Fruit fly (Drosophila melanogaster) whole organism, adult: ENCODE data around the gene eIF2Bbeta.

ENCODE experiments used
- CG14711 ChIP-seq: fragments of 200-800 bp; sonication (Bioruptor generic); optimal IDR thresholded peaks from 2 replicates; lab custom pipeline; 2018; ENCODE audit warnings: missing biosample characterization, mild to moderate bottlenecking, missing genetic modification characterization, moderate library complexity
- CG33017 ChIP-seq: fragments of 200-800 bp; sonication (Bioruptor generic); optimal IDR thresholded peaks from 2 replicates; lab custom pipeline; 2018; ENCODE audit warnings: missing biosample characterization, mild to moderate bottlenecking, missing genetic modification characterization, moderate library complexity
- CG5204 ChIP-seq: fragments of 200-800 bp; sonication (Bioruptor generic); optimal IDR thresholded peaks from 2 replicates; lab custom pipeline; 2016; ENCODE audit warnings: missing biosample characterization, missing genetic modification characterization
- CG7045 ChIP-seq: fragments of 200-800 bp; sonication (Bioruptor generic); optimal IDR thresholded peaks from 2 replicates; lab custom pipeline; 2017; ENCODE audit warnings: missing biosample characterization, mild to moderate bottlenecking, missing genetic modification characterization
- CG7101 ChIP-seq: fragments of 200-800 bp; sonication (Bioruptor generic); optimal IDR thresholded peaks from 2 replicates; lab custom pipeline; 2018; ENCODE audit warnings: missing biosample characterization, mild to moderate bottlenecking, missing genetic modification characterization, moderate library complexity
- Clk ChIP-seq: fragments of 200-800 bp; sonication (Bioruptor generic); optimal IDR thresholded peaks from 2 replicates; lab custom pipeline; 2017; ENCODE audit warnings: missing biosample characterization, missing genetic modification characterization
- Mnt ChIP-seq: fragments of 200-800 bp; sonication (Bioruptor generic); optimal IDR thresholded peaks from 2 replicates; lab custom pipeline; 2016; ENCODE audit warnings: missing biosample characterization, mild to moderate bottlenecking, missing genetic modification characterization
- kay ChIP-seq: fragments of 200-800 bp; sonication (Bioruptor generic); peaks from one replicate; lab custom pipeline; 2016; ENCODE audit warnings: missing biosample characterization, missing genetic modification characterization, borderline replicate concordance

dm6 chrX:2703693-2704092 lies 678 bp upstream of the eIF2Bbeta start, which contains the start of gene Ugalt:
- peak; percentile 100 for TF ChIP-seq CG14711
- peak; percentile 100 for TF ChIP-seq CG33017 (tag; lab: Kevin White, UChicago)
- no peak for TF ChIP-seq kay (GFP tag; lab: Kevin White, UChicago)
- peak; percentile 100 for TF ChIP-seq Mnt (GFP tag; lab: Kevin White, UChicago)
- peak; percentile 100 for TF ChIP-seq Clk
- TF ChIP-seq CG7101 (tag; lab: Kevin White, UChicago): peak; percentile 100
- peak; percentile 100 for TF ChIP-seq CG5204
- TF ChIP-seq CG7045 (GFP tag; lab: Kevin White, UChicago): peak; percentile 100
